Worm (Caenorhabditis elegans) whole organism, L1 larva: ENCODE data around the gene lips-12.

Experiments
- hpl-2 ChIP-seq: fragments of 150-350 bp; optimal IDR thresholded peaks from 2 replicates; lab custom pipeline; 2014; ENCODE audit warnings: missing biosample characterization, missing genetic modification reagents, missing genetic modification characterization
- nhr-28 ChIP-seq: fragments of 150-350 bp; optimal IDR thresholded peaks from 2 replicates; lab custom pipeline; 2014; ENCODE audit warnings: missing biosample characterization, missing genetic modification characterization
- nhr-76 ChIP-seq: sonication (generic microtip); optimal IDR thresholded peaks from 2 replicates; lab custom pipeline; 2017; ENCODE audit warnings: missing biosample characterization, missing genetic modification characterization
- vab-15 ChIP-seq: sonication (generic microtip); optimal IDR thresholded peaks from 2 replicates; lab custom pipeline; 2017; ENCODE audit warnings: missing genotype, mild to moderate bottlenecking, missing genetic modification characterization, missing compliant biosample characterization

ce11 chrII:1138618-1139017, 24.6 kb upstream of the lips-12 start:
- TF ChIP-seq nhr-28 (tag; lab: Kevin White, UChicago), result no peak
- no peak for TF ChIP-seq hpl-2 (GFP tag; lab: Kevin White, UChicago)
- TF ChIP-seq vab-15 (tag; lab: Kevin White, UChicago), result no peak
- TF ChIP-seq nhr-76 (tag; lab: Kevin White, UChicago), result no peak
